Fruit fly (Drosophila melanogaster) Kc167 (cell line): ENCODE measurements around the gene Cyp18a1.

Experiments used
- Myc ChIP-seq: fragments of >200 bp; optimal IDR thresholded peaks from 2 replicates; lab custom pipeline; 2017; ENCODE audit warnings: missing external identifiers
- Sin3A ChIP-seq: fragments of >200 bp; optimal IDR thresholded peaks from 2 replicates; lab custom pipeline; 2018; ENCODE audit warnings: missing external identifiers
- h ChIP-seq: fragments of >200 bp; optimal IDR thresholded peaks from 3 replicates; lab custom pipeline; 2018; ENCODE audit warnings: missing external identifiers
- insv ChIP-seq: fragments of >200 bp; optimal IDR thresholded peaks from 3 replicates; lab custom pipeline; 2018; ENCODE audit warnings: missing external identifiers
- psq ChIP-seq: fragments of >200 bp; optimal IDR thresholded peaks from 2 replicates; lab custom pipeline; 2017; ENCODE audit warnings: missing external identifiers
- ttk ChIP-seq: sonication (Bioruptor generic); optimal IDR thresholded peaks from 2 replicates; lab custom pipeline; 2017; ENCODE audit warnings: missing external identifiers

Cyp18a1 gene

DNA sequence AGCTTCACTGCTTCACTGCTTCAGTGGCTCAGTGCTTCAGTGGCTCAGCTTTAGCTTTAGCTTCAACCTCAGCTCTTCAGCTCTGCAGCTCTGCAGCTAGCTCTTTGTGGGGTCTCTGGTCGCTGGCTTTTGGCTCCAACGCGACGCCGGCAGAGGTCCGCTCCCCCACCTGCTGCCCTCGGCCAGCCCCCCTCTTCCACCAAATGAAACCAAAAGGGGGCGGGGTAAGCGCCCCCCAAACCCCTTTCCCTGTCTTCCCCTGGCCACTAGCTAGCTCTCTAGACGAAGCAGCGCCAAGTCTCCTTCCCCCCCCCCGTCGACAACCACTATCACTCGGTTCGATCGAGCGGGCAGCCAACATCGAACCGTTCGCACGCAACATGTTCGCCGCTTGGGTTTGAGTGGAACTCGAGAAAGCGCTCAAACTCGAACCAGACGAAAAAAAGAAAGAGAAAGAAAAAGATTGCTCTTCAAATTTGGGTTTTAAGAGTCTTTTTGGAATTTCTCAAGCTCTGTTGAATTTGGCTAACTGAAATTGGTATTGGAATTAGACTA is at the start of gene Cyp18a1:
Gene Cyp18a1, minus strand, starts transcription at position 95 of the 555 bp plus-strand sequence.
- TF ChIP-seq insv (lab: Kevin White, UChicago) (no peak), Myc (lab: Kevin White, UChicago) (no peak), psq (lab: Kevin White, UChicago) (no peak)

DNA sequence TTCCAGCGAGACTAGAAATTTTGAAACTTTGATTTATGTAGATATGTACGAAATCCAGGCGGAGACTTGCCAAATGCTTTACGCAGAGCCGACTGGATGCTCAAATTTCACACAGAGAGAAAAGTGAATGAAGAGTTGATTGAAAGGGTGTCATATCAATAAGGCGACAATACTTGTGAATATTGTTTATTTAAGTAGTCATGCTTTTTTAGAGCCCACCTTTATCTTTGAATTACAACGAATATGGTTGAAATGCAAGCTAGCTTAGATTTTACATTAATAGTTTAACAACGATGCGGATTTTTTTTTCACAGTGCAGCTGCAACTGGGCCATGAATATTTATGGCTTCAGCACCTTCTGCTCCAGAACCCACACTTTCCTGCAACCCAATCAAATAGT is 47.0 kb upstream of the Cyp18a1 start, which contains the start of gene CG6873:
Gene CG6873, minus strand, starts transcription at position 101 of the 400 bp plus-strand sequence.
- no peak for TF ChIP-seq Myc (lab: Kevin White, UChicago)
- no peak for TF ChIP-seq ttk (lab: Kevin White, UChicago)
- no peak for TF ChIP-seq Sin3A (lab: Kevin White, UChicago)
- no peak for TF ChIP-seq insv (lab: Kevin White, UChicago)
- TF ChIP-seq h (lab: Kevin White, UChicago) = no peak
- no peak for TF ChIP-seq psq (lab: Kevin White, UChicago)

DNA sequence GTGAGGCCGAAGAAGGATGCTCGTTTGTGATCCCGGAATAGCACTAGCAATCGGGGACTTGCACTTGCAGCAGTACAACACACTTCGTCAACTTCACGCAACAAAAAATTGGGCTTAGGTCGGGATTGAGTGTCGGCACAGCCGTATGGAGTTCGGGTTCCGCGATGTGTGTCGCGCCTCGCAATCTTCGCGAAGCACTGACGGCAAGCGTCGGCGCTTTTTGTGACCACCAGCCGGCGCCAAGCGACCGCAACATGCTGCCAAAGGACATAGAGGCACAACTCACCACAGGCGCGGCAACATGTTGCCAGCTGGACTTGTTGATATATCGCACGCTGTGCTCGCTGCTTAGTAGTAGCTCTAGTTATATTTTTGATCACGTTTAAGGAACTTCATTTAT is 33.4 kb upstream of the Cyp18a1 start, which contains the start of gene CCKLR-17D1:
Gene CCKLR-17D1, minus strand, starts transcription at position 303 of the 400 bp plus-strand sequence.
- TF ChIP-seq Sin3A (lab: Kevin White, UChicago) (no peak), h (lab: Kevin White, UChicago) (no peak), Myc (lab: Kevin White, UChicago) (no peak), ttk (lab: Kevin White, UChicago) (no peak), insv (lab: Kevin White, UChicago) (no peak), psq (lab: Kevin White, UChicago) (no peak)

DNA sequence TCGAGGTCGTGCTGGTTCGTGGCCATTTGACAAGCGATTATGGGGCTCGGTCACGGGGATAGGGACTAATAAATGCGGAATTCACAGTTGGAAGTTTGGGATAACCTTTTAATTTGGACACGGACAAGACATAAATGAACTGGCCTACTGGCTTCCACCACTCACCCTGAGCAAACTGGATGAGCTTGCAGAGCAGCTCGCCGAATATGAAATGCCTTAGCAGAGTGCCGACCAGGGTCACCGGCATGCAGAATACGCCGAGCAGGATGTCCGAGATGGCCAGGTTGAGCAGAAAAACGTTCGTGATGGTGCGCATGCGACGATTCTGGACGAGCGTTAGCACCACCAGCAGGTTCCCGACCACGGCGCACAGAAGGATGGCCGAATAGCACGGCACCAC is 32.7 kb upstream of the Cyp18a1 start, which contains the start of gene CG42302:
Gene CG42302, minus strand, starts transcription at position 101 of the 400 bp plus-strand sequence.
- TF ChIP-seq Sin3A (lab: Kevin White, UChicago) (no peak), insv (lab: Kevin White, UChicago) (no peak), h (lab: Kevin White, UChicago) (no peak), psq (lab: Kevin White, UChicago) (no peak)

DNA sequence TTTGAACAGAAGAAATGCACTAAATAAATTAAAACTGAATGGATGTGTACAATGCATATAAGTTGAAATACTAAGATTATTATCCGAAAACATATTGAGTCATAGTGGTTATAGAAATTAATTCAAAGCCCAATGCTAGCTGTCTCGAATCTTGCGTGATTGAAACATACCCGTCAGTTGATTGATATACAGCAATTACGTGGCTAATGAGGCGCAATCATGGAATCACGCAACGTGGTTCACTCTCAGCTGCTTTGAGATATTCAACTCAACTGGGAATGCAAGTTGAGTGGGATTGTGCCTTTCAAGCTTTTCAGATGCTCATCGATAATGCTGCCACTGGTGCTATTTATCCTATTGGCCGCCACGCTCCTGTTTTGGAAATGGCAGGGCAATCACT is 16.7 kb upstream of the Cyp18a1 start, which contains the start of gene Cyp308a1:
Gene Cyp308a1, plus strand, starts transcription at position 301 of the 400 bp plus-strand sequence.
- TF ChIP-seq ttk (lab: Kevin White, UChicago) (no peak), h (lab: Kevin White, UChicago) (no peak), psq (lab: Kevin White, UChicago) (no peak), insv (lab: Kevin White, UChicago) (no peak), Myc (lab: Kevin White, UChicago) (no peak), Sin3A (lab: Kevin White, UChicago) (no peak)

DNA sequence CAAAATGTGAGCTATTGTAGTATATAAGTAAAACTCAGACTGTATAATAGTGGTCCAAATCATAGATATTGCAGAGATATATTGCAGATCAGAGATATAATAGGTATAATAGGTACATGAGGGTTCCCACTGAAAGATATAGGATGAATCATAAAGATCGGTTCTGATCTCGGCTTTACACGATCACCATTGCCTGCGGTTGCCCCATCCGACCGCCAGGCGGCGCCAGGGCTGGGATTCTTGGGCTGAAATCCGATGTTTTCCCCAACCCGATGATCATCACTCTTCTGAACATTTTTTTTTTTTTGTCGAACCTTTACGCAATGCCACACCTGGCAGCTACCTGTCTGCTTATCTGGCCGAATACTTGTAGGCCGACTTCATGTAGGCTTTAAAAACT is 11.0 kb upstream of the Cyp18a1 start:
- no peak for TF ChIP-seq insv (lab: Kevin White, UChicago)
- no peak for TF ChIP-seq Sin3A (lab: Kevin White, UChicago)
- TF ChIP-seq psq (lab: Kevin White, UChicago) = no peak
- TF ChIP-seq h (lab: Kevin White, UChicago) = no peak
- TF ChIP-seq Myc (lab: Kevin White, UChicago) = no peak
- no peak for TF ChIP-seq ttk (lab: Kevin White, UChicago)

DNA sequence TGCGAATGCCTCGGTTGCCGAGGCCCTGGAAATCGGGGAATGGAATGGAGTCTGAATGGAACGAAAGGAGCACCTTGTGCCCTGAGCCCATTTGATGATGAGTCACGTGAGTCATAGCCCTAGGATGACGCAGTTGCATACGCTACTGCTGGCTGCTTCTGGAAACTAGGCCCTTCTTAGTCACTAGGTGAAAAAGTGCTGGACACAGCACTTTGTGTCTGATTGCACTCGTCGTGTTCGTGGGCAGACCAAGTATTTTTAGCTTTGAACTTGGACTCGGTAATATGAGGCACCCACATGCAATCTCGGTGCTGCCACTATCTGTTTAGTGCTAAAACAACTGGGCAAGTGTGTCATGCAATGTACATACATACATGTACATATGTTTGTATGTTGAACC is 9.4 kb upstream of the Cyp18a1 start:
- no peak for TF ChIP-seq h (lab: Kevin White, UChicago)
- TF ChIP-seq insv (lab: Kevin White, UChicago) = no peak
- no peak for TF ChIP-seq Sin3A (lab: Kevin White, UChicago)
- TF ChIP-seq psq (lab: Kevin White, UChicago) = no peak
- TF ChIP-seq ttk (lab: Kevin White, UChicago) = no peak
- no peak for TF ChIP-seq Myc (lab: Kevin White, UChicago)

DNA sequence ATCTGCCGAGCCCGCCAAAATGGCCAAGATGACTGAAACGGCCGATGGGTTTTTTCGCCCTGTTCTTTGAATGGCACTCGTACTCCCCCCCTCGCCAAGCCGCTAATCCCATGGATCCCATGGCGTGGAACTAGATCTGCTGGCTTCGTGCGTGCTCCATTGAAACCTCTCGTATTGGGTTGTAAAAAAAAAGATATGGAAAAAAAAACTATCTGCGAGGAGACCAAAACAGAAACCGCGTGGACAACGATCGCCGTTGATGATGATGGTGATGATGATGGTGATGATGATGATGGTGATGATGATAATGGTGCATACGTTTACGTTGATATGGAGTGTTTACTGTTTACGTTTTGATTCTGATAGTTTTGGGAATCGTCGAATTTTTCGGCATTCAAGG is 8.9 kb upstream of the Cyp18a1 start:
- TF ChIP-seq Myc (lab: Kevin White, UChicago) (no peak), insv (lab: Kevin White, UChicago) (no peak), ttk (lab: Kevin White, UChicago) (no peak), psq (lab: Kevin White, UChicago) (no peak), Sin3A (lab: Kevin White, UChicago) (no peak), h (lab: Kevin White, UChicago) (no peak)

DNA sequence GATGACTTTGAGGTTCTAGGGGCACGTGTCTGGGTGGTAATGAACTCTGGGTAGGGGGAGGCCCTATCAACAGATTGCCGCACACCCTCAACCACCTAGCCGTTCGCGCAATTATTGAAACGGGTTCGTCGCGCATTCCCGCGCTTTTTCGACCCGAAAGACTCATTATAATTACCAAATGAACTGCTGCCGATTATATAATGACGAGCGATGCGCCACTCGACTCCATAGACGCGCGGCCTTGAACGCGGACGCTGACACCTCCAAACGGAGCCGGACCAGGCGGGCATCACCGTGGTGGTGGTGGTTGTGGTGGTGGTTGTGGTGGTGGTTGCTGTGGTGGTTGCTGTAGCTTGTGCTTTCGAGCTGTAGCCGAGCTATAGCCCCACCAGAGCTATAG is 7.7 kb upstream of the Cyp18a1 start:
- TF ChIP-seq insv (lab: Kevin White, UChicago) (no peak), Sin3A (lab: Kevin White, UChicago) (no peak), h (lab: Kevin White, UChicago) (no peak), Myc (lab: Kevin White, UChicago) (no peak), psq (lab: Kevin White, UChicago) (no peak), ttk (lab: Kevin White, UChicago) (no peak)

DNA sequence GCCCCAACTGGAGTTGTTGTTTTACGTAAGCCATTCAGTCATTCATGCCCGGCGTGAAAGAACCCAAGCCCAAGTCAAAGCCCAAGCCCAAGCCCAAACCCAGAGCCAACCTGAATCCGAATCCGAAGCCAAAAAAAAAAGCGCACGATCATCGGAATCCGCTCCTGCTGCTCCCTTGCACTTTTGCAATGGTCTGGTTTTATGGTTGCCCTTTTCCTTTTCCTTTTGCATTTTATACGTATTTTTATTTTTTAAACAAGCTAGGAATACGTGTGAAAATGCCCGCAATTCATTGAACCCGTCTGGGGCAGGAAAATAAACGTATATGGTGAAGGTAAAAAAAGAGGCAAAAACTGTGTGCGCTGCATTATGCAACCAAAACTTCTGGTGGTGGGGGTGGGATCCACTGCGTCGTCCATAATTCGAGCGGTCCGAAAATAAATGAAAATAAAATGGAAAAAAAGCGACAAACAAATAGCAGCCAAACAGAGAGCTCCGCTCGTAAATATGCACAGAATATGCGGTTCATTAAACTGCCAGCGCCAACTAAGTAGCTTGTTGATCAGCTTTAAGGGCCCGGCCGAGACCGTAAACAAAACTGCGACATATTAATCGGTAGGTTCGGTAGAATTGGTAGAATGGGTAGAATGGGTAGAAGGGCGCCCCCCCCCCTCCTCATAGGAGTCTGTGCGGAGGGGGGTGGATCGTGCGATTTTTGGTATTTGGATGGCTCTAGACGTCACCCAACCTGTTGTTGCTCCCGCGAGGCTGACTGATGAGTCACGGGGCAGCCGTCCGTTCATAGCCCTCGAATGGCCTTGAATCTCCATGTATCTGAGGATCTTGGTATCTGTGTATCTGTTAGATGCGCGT is 6.7 kb upstream of the Cyp18a1 start:
- no peak for TF ChIP-seq insv (lab: Kevin White, UChicago)
- no peak for TF ChIP-seq Myc (lab: Kevin White, UChicago)
- TF ChIP-seq h (lab: Kevin White, UChicago) = no peak
- TF ChIP-seq Sin3A (lab: Kevin White, UChicago) = no peak
- TF ChIP-seq psq (lab: Kevin White, UChicago) = no peak
- no peak for TF ChIP-seq ttk (lab: Kevin White, UChicago)

DNA sequence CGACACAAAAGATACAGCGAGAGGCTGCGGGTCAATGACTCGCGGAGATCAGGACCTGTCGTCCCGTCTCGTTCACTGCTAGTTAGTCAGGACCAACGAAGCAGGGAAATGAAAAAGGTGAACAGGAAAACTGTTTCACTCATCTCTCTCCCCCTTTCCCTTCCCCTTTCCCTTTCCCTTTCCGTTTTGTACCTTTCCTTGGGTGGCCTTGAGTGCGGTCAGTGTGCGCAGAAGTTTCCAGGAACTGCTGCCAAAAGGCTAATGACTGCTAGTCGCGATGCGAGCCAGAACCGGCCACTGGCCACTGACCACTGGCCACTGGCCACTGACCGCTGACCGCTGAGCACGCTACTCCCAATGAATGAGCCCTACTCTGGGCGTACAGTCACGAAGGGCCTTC is 2.8 kb upstream of the Cyp18a1 start:
- no peak for TF ChIP-seq Myc (lab: Kevin White, UChicago)
- TF ChIP-seq psq (lab: Kevin White, UChicago) = no peak
- TF ChIP-seq h (lab: Kevin White, UChicago) = no peak
- TF ChIP-seq Sin3A (lab: Kevin White, UChicago) = no peak
- no peak for TF ChIP-seq ttk (lab: Kevin White, UChicago)
